Worm (Caenorhabditis elegans) whole organism, L1 larva: Measurements from ENCODE around the gene cri-2.

Experiments
- aha-1 ChIP-seq: fragments of 150-350 bp; optimal IDR thresholded peaks from 2 replicates; lab custom pipeline; 2014; ENCODE audit warnings: missing biosample characterization, missing genetic modification characterization
- dpl-1 ChIP-seq, 3 experiments: fragments of 150-350 bp in 2 of 3; sonication (generic microtip) in 1 of 3; optimal IDR thresholded peaks; 2 replicates each; lab custom pipeline; 2014 to 2017; ENCODE audit warnings: missing biosample characterization in 3 of 3, missing genetic modification characterization in 3 of 3, missing genetic modification reagents in 3 of 3
- egl-27 ChIP-seq, 2 experiments: fragments of 150-350 bp in 1 of 2; sonication (generic microtip); optimal IDR thresholded peaks; 3 replicates each; lab custom pipeline; 2017 to 2018; ENCODE audit warnings: missing biosample characterization in 2 of 2, missing genetic modification characterization in 2 of 2, missing genetic modification reagents in 2 of 2
- mdl-1 ChIP-seq, 2 experiments: fragments of 150-350 bp; optimal IDR thresholded peaks; 2 replicates each; lab custom pipeline; 2014 to 2017; ENCODE audit warnings: missing biosample characterization in 2 of 2, missing genetic modification characterization in 2 of 2, inconsistent platforms in 1 of 2
- nhr-237 ChIP-seq: fragments of 150-350 bp; optimal IDR thresholded peaks from 2 replicates; lab custom pipeline; 2014; ENCODE audit warnings: missing biosample characterization, missing genetic modification characterization
- nhr-71 ChIP-seq: sonication (generic microtip); optimal IDR thresholded peaks from 2 replicates; lab custom pipeline; 2016; ENCODE audit warnings: mild to moderate bottlenecking, missing genetic modification characterization, moderate library complexity, missing compliant biosample characterization
- nhr-77 ChIP-seq: fragments of 150-350 bp; optimal IDR thresholded peaks from 2 replicates; lab custom pipeline; 2014; ENCODE audit warnings: missing biosample characterization, missing genetic modification characterization
- nhr-90 ChIP-seq: sonication (generic microtip); optimal IDR thresholded peaks from 2 replicates; lab custom pipeline; 2016; ENCODE audit warnings: mild to moderate bottlenecking, missing genetic modification characterization, missing compliant biosample characterization; ENCODE audit not compliant: poor library complexity
- skn-1 ChIP-seq: fragments of 150-350 bp; optimal IDR thresholded peaks from 2 replicates; lab custom pipeline; 2014; ENCODE audit warnings: missing biosample characterization, missing genetic modification characterization
- snpc-4 ChIP-seq: fragments of 150-350 bp; optimal IDR thresholded peaks from 2 replicates; lab custom pipeline; 2014; ENCODE audit warnings: missing biosample characterization, missing genetic modification characterization
- unc-30 ChIP-seq: sonication (generic microtip); optimal IDR thresholded peaks from 2 replicates; lab custom pipeline; 2017; ENCODE audit warnings: missing biosample characterization, missing genetic modification characterization
- zip-4 ChIP-seq: fragments of 200-800 bp; sonication (Bioruptor generic); optimal IDR thresholded peaks from 2 replicates; lab custom pipeline; 2018; ENCODE audit warnings: mild to moderate bottlenecking, missing genetic modification characterization, moderate library complexity, missing compliant biosample characterization
- ztf-4 ChIP-seq: fragments of 150-350 bp; optimal IDR thresholded peaks from 2 replicates; lab custom pipeline; 2014; ENCODE audit warnings: missing biosample characterization, missing genetic modification characterization

DNA sequence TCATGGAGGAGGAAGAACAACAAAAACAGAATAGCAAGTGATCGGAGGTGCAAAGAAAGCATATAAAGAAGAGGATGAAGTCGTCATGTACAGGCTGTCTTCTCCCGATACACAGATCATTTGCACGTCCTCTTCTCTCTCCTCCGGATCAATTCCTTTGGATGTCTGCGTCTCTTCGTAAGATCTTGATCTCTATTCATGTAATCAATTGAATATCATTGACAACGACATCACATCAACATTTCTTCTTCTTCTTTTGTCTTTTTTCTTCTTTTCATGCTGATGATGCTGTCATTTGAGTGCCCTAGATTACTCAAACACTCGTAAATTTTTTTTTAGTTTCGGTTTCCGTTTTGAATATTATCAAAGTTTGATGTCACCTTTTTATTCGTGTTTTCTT lies 36.7 kb downstream of the cri-2 start, which contains the start of gene rol-3:
- TF ChIP-seq nhr-90 (tag; lab: Kevin White, UChicago), result no peak
- no peak for TF ChIP-seq aha-1 (tag; lab: Kevin White, UChicago)
- TF ChIP-seq mdl-1 (tag; optimal IDR thresholded peaks at IDR 0.05; lab: Kevin White, UChicago), result no peak
- TF ChIP-seq unc-30 (tag; lab: Kevin White, UChicago), result no peak
- no peak for TF ChIP-seq egl-27 (tag; optimal IDR thresholded peaks at IDR 0.05; lab: Kevin White, UChicago)
- peak; percentile 18 for TF ChIP-seq nhr-71 (tag; lab: Kevin White, UChicago)
- TF ChIP-seq dpl-1 (GFP tag; optimal IDR thresholded peaks at IDR 0.05; lab: Kevin White, UChicago), result no peak
- TF ChIP-seq nhr-77 (tag; lab: Kevin White, UChicago), result no peak
- no peak for TF ChIP-seq snpc-4 (tag; lab: Kevin White, UChicago)
- no peak for TF ChIP-seq skn-1 (tag; lab: Kevin White, UChicago)
- no peak for TF ChIP-seq ztf-4 (tag; lab: Kevin White, UChicago)
- TF ChIP-seq nhr-237 (tag; lab: Kevin White, UChicago), result no peak
- TF ChIP-seq zip-4 (GFP tag; lab: Kevin White, UChicago), result no peak
